Fruit fly (Drosophila melanogaster): ENCODE results near the gene Blm.

dm6 chr3R:11694311-11695305, 47.0 kb downstream of the Blm start, which contains the start of gene Fer3:
- TF ChIP-seq CG8478 (optimal IDR thresholded peaks at IDR 0.05), result no peak
- peak in 1 of 2 experiments; percentile 66 for TF ChIP-seq CTCF (optimal IDR thresholded peaks at IDR 0.05)
